Worm (Caenorhabditis elegans) whole organism, L2 larva: ENCODE measurements around the gene C23H5.11.

Experiments used
- C34F6.9 ChIP-seq: fragments of 150-350 bp; optimal IDR thresholded peaks from 2 replicates; lab custom pipeline; 2014; ENCODE audit warnings: missing biosample characterization, missing genetic modification characterization
- R02D3.7 ChIP-seq: fragments of 150-350 bp; optimal IDR thresholded peaks from 2 replicates; lab custom pipeline; 2014; ENCODE audit warnings: missing biosample characterization, missing genetic modification characterization
- Y55F3AM.14 ChIP-seq: fragments of 200-800 bp; sonication (Bioruptor generic); optimal IDR thresholded peaks from 2 replicates; lab custom pipeline; 2018; ENCODE audit warnings: mild to moderate bottlenecking, missing genetic modification characterization, missing compliant biosample characterization
- ZK546.5 ChIP-seq: sonication (generic microtip); optimal IDR thresholded peaks from 2 replicates; lab custom pipeline; 2017; ENCODE audit warnings: missing biosample characterization, missing genetic modification characterization
- alr-1 ChIP-seq: fragments of 150-350 bp; optimal IDR thresholded peaks from 2 replicates; lab custom pipeline; 2014; ENCODE audit warnings: missing biosample characterization, missing genetic modification characterization
- ama-1 ChIP-seq: fragments of 150-350 bp; optimal IDR thresholded peaks from 2 replicates; lab custom pipeline; 2018; ENCODE audit warnings: inconsistent platforms
- ceh-16 ChIP-seq: fragments of 150-350 bp; optimal IDR thresholded peaks from 2 replicates; lab custom pipeline; 2014; ENCODE audit warnings: missing biosample characterization, missing genetic modification characterization
- ceh-82 ChIP-seq: fragments of 150-350 bp; optimal IDR thresholded peaks from 2 replicates; lab custom pipeline; 2014; ENCODE audit warnings: missing biosample characterization, missing genetic modification characterization
- crh-2 ChIP-seq: sonication (generic microtip); optimal IDR thresholded peaks from 2 replicates; lab custom pipeline; 2017; ENCODE audit warnings: missing biosample characterization, missing genetic modification characterization
- dmd-4 ChIP-seq: sonication (generic microtip); optimal IDR thresholded peaks from 2 replicates; lab custom pipeline; 2017; ENCODE audit warnings: missing biosample characterization, missing genetic modification characterization
- egl-27 ChIP-seq: sonication (generic microtip); optimal IDR thresholded peaks from 3 replicates; lab custom pipeline; 2017; ENCODE audit warnings: missing biosample characterization, missing genetic modification reagents, missing genetic modification characterization
- elt-1 ChIP-seq: fragments of 150-350 bp; optimal IDR thresholded peaks from 2 replicates; lab custom pipeline; 2014; ENCODE audit warnings: missing biosample characterization, missing genetic modification characterization
- elt-3 ChIP-seq: sonication (generic microtip); optimal IDR thresholded peaks from 2 replicates; lab custom pipeline; 2017; ENCODE audit warnings: missing biosample characterization, missing genetic modification characterization
- fos-1 ChIP-seq: fragments of 150-350 bp; optimal IDR thresholded peaks from 2 replicates; lab custom pipeline; 2014; ENCODE audit warnings: missing biosample characterization, missing genetic modification characterization
- gmeb-1 ChIP-seq: fragments of 150-350 bp; optimal IDR thresholded peaks from 2 replicates; lab custom pipeline; 2014; ENCODE audit warnings: missing biosample characterization, missing genetic modification characterization
- lin-13 ChIP-seq: fragments of 150-350 bp; optimal IDR thresholded peaks from 2 replicates; lab custom pipeline; 2014; ENCODE audit warnings: missing biosample characterization, missing genetic modification reagents, missing genetic modification characterization
- lin-39 ChIP-seq: fragments of 150-350 bp; optimal IDR thresholded peaks from 2 replicates; lab custom pipeline; 2014; ENCODE audit warnings: missing biosample characterization, missing genetic modification reagents, missing genetic modification characterization
- lsy-2 ChIP-seq, 2 experiments: fragments of 150-350 bp in 1 of 2; sonication (generic microtip) in 1 of 2; optimal IDR thresholded peaks; 2 replicates each; lab custom pipeline; 2014 to 2017; ENCODE audit warnings: missing biosample characterization in 2 of 2, missing genetic modification characterization in 2 of 2
- mbf-1 ChIP-seq: sonication (generic microtip); optimal IDR thresholded peaks from 2 replicates; lab custom pipeline; 2017; ENCODE audit warnings: missing biosample characterization, missing genetic modification characterization
- mdl-1 ChIP-seq, 2 experiments: fragments of 150-350 bp in 1 of 2; sonication (generic microtip) in 1 of 2; optimal IDR thresholded peaks; 2 replicates each; lab custom pipeline; 2017; ENCODE audit warnings: missing biosample characterization in 2 of 2, missing genetic modification characterization in 2 of 2
- nhr-12 ChIP-seq: fragments of 150-350 bp; optimal IDR thresholded peaks from 2 replicates; lab custom pipeline; 2014; ENCODE audit warnings: missing biosample characterization, missing genetic modification characterization
- nhr-129 ChIP-seq: fragments of 150-350 bp; optimal IDR thresholded peaks from 2 replicates; lab custom pipeline; 2014; ENCODE audit warnings: missing biosample characterization, missing genetic modification characterization
- nhr-23 ChIP-seq: fragments of 150-350 bp; optimal IDR thresholded peaks from 2 replicates; lab custom pipeline; 2014; ENCODE audit warnings: missing biosample characterization, missing genetic modification reagents, missing genetic modification characterization
- nhr-25 ChIP-seq: fragments of 150-350 bp; sonication (generic microtip); optimal IDR thresholded peaks from 3 replicates; lab custom pipeline; 2014; ENCODE audit warnings: missing biosample characterization, missing genetic modification characterization
- nhr-6 ChIP-seq: fragments of 150-350 bp; optimal IDR thresholded peaks from 2 replicates; lab custom pipeline; 2014; ENCODE audit warnings: missing biosample characterization, missing genetic modification characterization
- peb-1 ChIP-seq: fragments of 150-350 bp; optimal IDR thresholded peaks from 2 replicates; lab custom pipeline; 2014; ENCODE audit warnings: missing biosample characterization, missing genetic modification characterization
- sem-4 ChIP-seq: fragments of 150-350 bp; optimal IDR thresholded peaks from 2 replicates; lab custom pipeline; 2014; ENCODE audit warnings: missing biosample characterization, missing genetic modification reagents, missing genetic modification characterization
- skn-1 ChIP-seq: sonication (generic microtip); optimal IDR thresholded peaks from 2 replicates; lab custom pipeline; 2017; ENCODE audit warnings: missing biosample characterization, missing genetic modification characterization
- sma-9 ChIP-seq, 2 experiments: fragments of 150-350 bp in 1 of 2; sonication (generic microtip) in 1 of 2; optimal IDR thresholded peaks; 2 replicates each; lab custom pipeline; 2014 to 2016; ENCODE audit warnings: missing genetic modification characterization in 2 of 2, mild to moderate bottlenecking in 1 of 2, missing biosample characterization in 1 of 2, missing compliant biosample characterization in 1 of 2, missing genetic modification reagents in 1 of 2, moderate library complexity in 1 of 2
- unc-39 ChIP-seq: fragments of 150-350 bp; optimal IDR thresholded peaks from 2 replicates; lab custom pipeline; 2014; ENCODE audit warnings: missing biosample characterization, missing genetic modification characterization
- unc-55 ChIP-seq: fragments of 150-350 bp; sonication (generic microtip); optimal IDR thresholded peaks from 3 replicates; lab custom pipeline; 2014; ENCODE audit warnings: missing biosample characterization, missing genetic modification reagents, missing genetic modification characterization
- unc-62 ChIP-seq: fragments of 150-350 bp; optimal IDR thresholded peaks from 2 replicates; lab custom pipeline; 2014; ENCODE audit warnings: missing biosample characterization, missing genetic modification reagents, missing genetic modification characterization
- zag-1 ChIP-seq: fragments of 150-350 bp; optimal IDR thresholded peaks from 2 replicates; lab custom pipeline; 2014; ENCODE audit warnings: missing biosample characterization, missing genetic modification characterization
- ztf-11 ChIP-seq: sonication (generic microtip); optimal IDR thresholded peaks from 2 replicates; lab custom pipeline; 2017; ENCODE audit warnings: missing biosample characterization, missing genetic modification characterization
- ztf-4 ChIP-seq: fragments of 150-350 bp; optimal IDR thresholded peaks from 2 replicates; lab custom pipeline; 2014; ENCODE audit warnings: missing biosample characterization, missing genetic modification characterization

The C23H5.11 gene

ce11 chrIV:2122488-2122887, 22.8 kb upstream of the C23H5.11 start, which contains the start of gene glb-7:
TSS of gene glb-7 (plus strand) at chrIV:2122788.
- TF ChIP-seq nhr-25: no peak
- TF ChIP-seq lin-39 (tag; lab: Kevin White, UChicago): no peak
- no peak for TF ChIP-seq skn-1
- TF ChIP-seq unc-39: no peak
- no peak for TF ChIP-seq unc-62 (GFP tag; lab: Kevin White, UChicago)
- no peak for TF ChIP-seq alr-1 (tag; lab: Kevin White, UChicago)
- TF ChIP-seq sma-9 (GFP tag; optimal IDR thresholded peaks at IDR 0.05; lab: Kevin White, UChicago): no peak
- TF ChIP-seq sma-9 (tag; optimal IDR thresholded peaks at IDR 0.05; lab: Kevin White, UChicago): no peak
- TF ChIP-seq ztf-11 (tag; lab: Kevin White, UChicago): no peak
- no peak for TF ChIP-seq unc-55
- no peak for TF ChIP-seq Y55F3AM.14 (GFP tag; lab: Kevin White, UChicago)
- no peak for TF ChIP-seq egl-27 (tag; lab: Kevin White, UChicago)
- no peak for TF ChIP-seq sem-4 (tag; lab: Kevin White, UChicago)

ce11 chrIV:2117268-2117667, 17.6 kb upstream of the C23H5.11 start:
- no peak for TF ChIP-seq nhr-6 (tag; lab: Kevin White, UChicago)
- TF ChIP-seq mdl-1 (tag; optimal IDR thresholded peaks at IDR 0.05; lab: Kevin White, UChicago): no peak
- no peak for TF ChIP-seq nhr-23 (tag; lab: Kevin White, UChicago)
- no peak for TF ChIP-seq peb-1
- TF ChIP-seq Y55F3AM.14 (GFP tag; lab: Kevin White, UChicago): no peak
- TF ChIP-seq gmeb-1 (tag; lab: Kevin White, UChicago): no peak
- TF ChIP-seq ceh-16: no peak
- no peak for TF ChIP-seq unc-62 (GFP tag; lab: Kevin White, UChicago)
- TF ChIP-seq crh-2: no peak
- no peak for TF ChIP-seq C34F6.9 (tag; lab: Kevin White, UChicago)
- no peak for TF ChIP-seq lsy-2 (tag; optimal IDR thresholded peaks at IDR 0.05; lab: Kevin White, UChicago)
- TF ChIP-seq mbf-1: no peak
- no peak for TF ChIP-seq unc-39

- no peak for TF ChIP-seq ceh-16
- no peak for TF ChIP-seq ztf-11 (tag; lab: Kevin White, UChicago)
- no peak for TF ChIP-seq unc-39
These were observed 14.7 kb upstream of the C23H5.11 start, which contains the start of gene xbx-4 for ce11 chrIV:2114337-2114736. TSS of gene xbx-4 (plus strand) at chrIV:2114637.

ce11 chrIV:2113362-2114056, 13.8 kb upstream of the C23H5.11 start, which contains the start of gene C23H5.8:
TSS of gene C23H5.8 (minus strand) at chrIV:2113412.
- TF ChIP-seq sma-9 (GFP tag; optimal IDR thresholded peaks at IDR 0.05; lab: Kevin White, UChicago) (no peak), sma-9 (tag; optimal IDR thresholded peaks at IDR 0.05; lab: Kevin White, UChicago) (no peak), fos-1 (tag; lab: Kevin White, UChicago) (peak; percentile 5)

- TF ChIP-seq zag-1 (no peak), lin-13 (GFP tag; lab: Kevin White, UChicago) (peak; percentile 6), lsy-2 (tag; optimal IDR thresholded peaks at IDR 0.05; lab: Kevin White, UChicago) (peak in 1 of 2 experiments; percentile 3)
These were observed 11.7 kb upstream of the C23H5.11 start, which contains the start of gene che-6 for ce11 chrIV:2111300-2111874. TSS of gene che-6 (minus strand) at chrIV:2111408.

- TF ChIP-seq zag-1 (no peak), lin-39 (tag; lab: Kevin White, UChicago) (no peak), lin-13 (GFP tag; lab: Kevin White, UChicago) (no peak), elt-1 (tag; lab: Kevin White, UChicago) (no peak), egl-27 (tag; lab: Kevin White, UChicago) (no peak), ztf-4 (tag; lab: Kevin White, UChicago) (no peak), ceh-82 (tag; lab: Kevin White, UChicago) (no peak), crh-2 (no peak), ZK546.5 (tag; lab: Kevin White, UChicago) (no peak), elt-3 (no peak), fos-1 (tag; lab: Kevin White, UChicago) (no peak), nhr-12 (tag; lab: Kevin White, UChicago) (no peak), mbf-1 (no peak), R02D3.7 (tag; lab: Kevin White, UChicago) (no peak), nhr-129 (tag; lab: Kevin White, UChicago) (no peak), lsy-2 (tag; optimal IDR thresholded peaks at IDR 0.05; lab: Kevin White, UChicago) (no peak), dmd-4 (tag; lab: Kevin White, UChicago) (no peak), ama-1 (lab: Kevin White, UChicago) (no peak), nhr-6 (tag; lab: Kevin White, UChicago) (no peak)
- TF ChIP-seq, all 48 proteins: peak for 0
These were observed 7.0 kb upstream of the C23H5.11 start for ce11 chrIV:2106708-2107107.
